Worm (Caenorhabditis elegans): ENCODE results near the gene R08D7.7.

ce11 chrIII:8983811-8984210 lies 6.0 kb upstream of the R08D7.7 start:
- TF ChIP-seq blmp-1 (tag; optimal IDR thresholded peaks at IDR 0.05; ENCODE audit: insufficient read depth) (peak; percentile 80), lin-39 (tag; optimal IDR thresholded peaks at IDR 0.05) (no peak), fos-1 (tag; optimal IDR thresholded peaks at IDR 0.05) (peak; percentile 28), unc-62 (GFP tag; optimal IDR thresholded peaks at IDR 0.05) (no peak), sma-3 (GFP tag; optimal IDR thresholded peaks at IDR 0.05) (no peak), ztf-11 (tag; optimal IDR thresholded peaks at IDR 0.05) (no peak), alr-1 (tag; optimal IDR thresholded peaks at IDR 0.05) (no peak), unc-39 (tag; optimal IDR thresholded peaks at IDR 0.05) (no peak), nhr-23 (tag; optimal IDR thresholded peaks at IDR 0.05) (no peak), nhr-11 (tag; optimal IDR thresholded peaks at IDR 0.05) (no peak), nhr-12 (tag; optimal IDR thresholded peaks at IDR 0.05) (no peak)

Data from whole organism, L2 larva.